Worm (Caenorhabditis elegans) whole organism, L3 larva: Measurements from ENCODE around the gene C25G4.7.

Experiments used
- R02D3.7 ChIP-seq: fragments of 150-350 bp; optimal IDR thresholded peaks from 2 replicates; lab custom pipeline; 2014; ENCODE audit warnings: missing biosample characterization, missing genetic modification characterization
- ama-1 ChIP-seq: fragments of 150-350 bp; optimal IDR thresholded peaks from 2 replicates; lab custom pipeline; 2018
- ceh-82 ChIP-seq: fragments of 150-350 bp; optimal IDR thresholded peaks from 2 replicates; lab custom pipeline; 2014; ENCODE audit warnings: missing biosample characterization, missing genetic modification characterization
- egl-27 ChIP-seq: sonication (generic microtip); optimal IDR thresholded peaks from 4 replicates; lab custom pipeline; 2017; ENCODE audit warnings: missing biosample characterization, missing genetic modification reagents, missing genetic modification characterization
- elt-1 ChIP-seq: fragments of 150-350 bp; optimal IDR thresholded peaks from 2 replicates; lab custom pipeline; 2014; ENCODE audit warnings: missing biosample characterization, missing genetic modification characterization
- nhr-12 ChIP-seq: fragments of 150-350 bp; optimal IDR thresholded peaks from 2 replicates; lab custom pipeline; 2014; ENCODE audit warnings: missing biosample characterization, missing genetic modification characterization
- nhr-28 ChIP-seq: fragments of 150-350 bp; optimal IDR thresholded peaks from 2 replicates; lab custom pipeline; 2014; ENCODE audit warnings: missing biosample characterization, missing genetic modification characterization
- pha-4 ChIP-seq: fragments of 150-350 bp; optimal IDR thresholded peaks from 2 replicates; lab custom pipeline; 2014; ENCODE audit warnings: missing biosample characterization, missing genetic modification reagents, missing genetic modification characterization
- pqm-1 ChIP-seq: fragments of 150-350 bp; optimal IDR thresholded peaks from 2 replicates; lab custom pipeline; 2017; ENCODE audit warnings: missing biosample characterization, missing genetic modification characterization, inconsistent platforms
- sea-2 ChIP-seq: fragments of 150-350 bp; sonication (generic microtip); optimal IDR thresholded peaks from 4 replicates; lab custom pipeline; 2014; ENCODE audit warnings: missing biosample characterization, missing genetic modification reagents, missing genetic modification characterization
- skn-1 ChIP-seq: fragments of 150-350 bp; optimal IDR thresholded peaks from 2 replicates; lab custom pipeline; 2014; ENCODE audit warnings: missing biosample characterization, missing genetic modification characterization
- snpc-4 ChIP-seq: fragments of 150-350 bp; optimal IDR thresholded peaks from 2 replicates; lab custom pipeline; 2014; ENCODE audit warnings: missing biosample characterization, missing genetic modification characterization
- unc-62 ChIP-seq: fragments of 150-350 bp; sonication (generic microtip); optimal IDR thresholded peaks from 4 replicates; lab custom pipeline; 2014; ENCODE audit warnings: missing biosample characterization, missing genetic modification reagents, missing genetic modification characterization

- no peak for TF ChIP-seq elt-1 (tag; lab: Kevin White, UChicago)
- no peak for TF ChIP-seq R02D3.7 (tag; lab: Kevin White, UChicago)
- no peak for TF ChIP-seq sea-2 (GFP tag; lab: Kevin White, UChicago)
- no peak for TF ChIP-seq egl-27 (tag; lab: Kevin White, UChicago)
- TF ChIP-seq skn-1 (tag; lab: Kevin White, UChicago): no peak
- no peak for TF ChIP-seq pqm-1 (tag; lab: Kevin White, UChicago)
- TF ChIP-seq unc-62 (GFP tag; lab: Kevin White, UChicago): no peak
- TF ChIP-seq pha-4 (tag; lab: Kevin White, UChicago): no peak
- TF ChIP-seq ama-1 (lab: Kevin White, UChicago): no peak
- TF ChIP-seq nhr-28: no peak
- no peak for TF ChIP-seq snpc-4 (tag; lab: Kevin White, UChicago)
- no peak for TF ChIP-seq ceh-82 (tag; lab: Kevin White, UChicago)
- TF ChIP-seq nhr-12: no peak
Observed at ce11 chrIV:12428467-12428866, 28.2 kb upstream of the C25G4.7 start, which contains the start of gene col-130.
